Worm (Caenorhabditis elegans): ENCODE measurements around the gene ZK1236.9.

ZK1236.9 gene

ce11 chrIII:8417192-8417967 is 17.6 kb downstream of the ZK1236.9 start (continued):
- TF ChIP-seq madf-3 (GFP tag; IDR thresholded peaks at IDR 0.05) (no peak), F52B5.7 (tag; optimal IDR thresholded peaks at IDR 0.05) (no peak), cebp-1 (GFP tag; IDR thresholded peaks at IDR 0.05) (no peak; the same call in 1 of the 2 replicates), cebp-1 (tag; optimal IDR thresholded peaks at IDR 0.05) (peak; percentile 88), rec-8 (tag; optimal IDR thresholded peaks at IDR 0.05) (no peak), B0019.2 (GFP tag; conservative IDR thresholded peaks at IDR 0.05) (no peak), efl-1 (GFP tag; optimal IDR thresholded peaks at IDR 0.05) (no peak), sea-2 (GFP tag; IDR thresholded peaks at IDR 0.05) (no peak), ceh-91 (GFP tag; IDR thresholded peaks at IDR 0.05) (no peak), hmg-20 (GFP tag; IDR thresholded peaks at IDR 0.05) (no peak), lag-1 (GFP tag; IDR thresholded peaks at IDR 0.05) (no peak), dox-1 (GFP tag; IDR thresholded peaks at IDR 0.05) (peak; percentile 83), ztf-26 (tag; optimal IDR thresholded peaks at IDR 0.05) (peak; percentile 24), egrh-3 (GFP tag; IDR thresholded peaks at IDR 0.05) (no peak), somi-1 (GFP tag; optimal IDR thresholded peaks at IDR 0.05) (peak; percentile 42), F22D6.2 (tag; optimal IDR thresholded peaks at IDR 0.05) (no peak), lin-40 (tag; optimal IDR thresholded peaks at IDR 0.05) (peak; percentile 97), F57C9.4 (tag; optimal IDR thresholded peaks at IDR 0.05) (no peak), B0261.1 (tag; optimal IDR thresholded peaks at IDR 0.05) (no peak), tlf-1 (GFP tag; optimal IDR thresholded peaks at IDR 0.05) (peak; percentile 70), madf-10 (tag; optimal IDR thresholded peaks at IDR 0.05) (peak; percentile 75), tbp1 (GFP tag; optimal IDR thresholded peaks at IDR 0.05) (peak; percentile 45), him-1 (tag; optimal IDR thresholded peaks at IDR 0.05) (no peak), hrde-1 (tag; optimal IDR thresholded peaks at IDR 0.05; ENCODE audit: borderline replicate concordance) (no peak), Y56A3A.18 (GFP tag; IDR thresholded peaks at IDR 0.05) (peak; percentile 73; the same call in 1 of the 2 replicates), D2030.7 (GFP tag; IDR thresholded peaks at IDR 0.05) (no peak), F49E8.2 (tag; optimal IDR thresholded peaks at IDR 0.05; ENCODE audit: insufficient read depth) (no peak), F33H1.4 (GFP tag; IDR thresholded peaks at IDR 0.05) (no peak), snpc-4 (GFP tag; optimal IDR thresholded peaks at IDR 0.05) (peak; percentile 12), snpc-4 (tag; optimal IDR thresholded peaks at IDR 0.05) (peak in 3 of 4 experiments; percentile 35 to 67 (median 63)), Y95B8A.8 (GFP tag; IDR thresholded peaks at IDR 0.05) (no peak), lsl-1 (GFP tag; optimal IDR thresholded peaks at IDR 0.05) (no peak), Y67H2A.10 (GFP tag; conservative IDR thresholded peaks at IDR 0.05) (no peak)

- TF ChIP-seq tlf-1 (GFP tag; optimal IDR thresholded peaks at IDR 0.05) (no peak), mcd-1 (GFP tag; IDR thresholded peaks at IDR 0.05) (no peak), lin-40 (tag; optimal IDR thresholded peaks at IDR 0.05) (no peak), mes-4 (tag; optimal IDR thresholded peaks at IDR 0.05) (no peak), egrh-3 (GFP tag; IDR thresholded peaks at IDR 0.05) (no peak), F37B4.10 (GFP tag; IDR thresholded peaks at IDR 0.05) (no peak)
These were observed 18.1 kb downstream of the ZK1236.9 start for ce11 chrIII:8416871-8417191.

- no peak for TF ChIP-seq ekl-4 (GFP tag; IDR thresholded peaks at IDR 0.05)
- TF ChIP-seq F33H1.4 (GFP tag; IDR thresholded peaks at IDR 0.05): no peak
- no peak for TF ChIP-seq lir-1 (GFP tag; conservative IDR thresholded peaks at IDR 0.05)
- TF ChIP-seq ztf-22 (GFP tag; optimal IDR thresholded peaks at IDR 0.05): no peak
- TF ChIP-seq egl-18 (GFP tag; IDR thresholded peaks at IDR 0.05): no peak
- no peak for TF ChIP-seq atf-7 (tag; optimal IDR thresholded peaks at IDR 0.05)
- no peak for TF ChIP-seq zim-3 (tag; optimal IDR thresholded peaks at IDR 0.05)
- no peak for TF ChIP-seq sdz-38 (tag; optimal IDR thresholded peaks at IDR 0.05)
- no peak for TF ChIP-seq F55B11.4 (tag; optimal IDR thresholded peaks at IDR 0.05; ENCODE audit: borderline replicate concordance, insufficient read depth)
- TF ChIP-seq ZK185.1 (tag; optimal IDR thresholded peaks at IDR 0.05; ENCODE audit: poor library complexity, severe bottlenecking): no peak
- no peak for TF ChIP-seq madf-10 (tag; optimal IDR thresholded peaks at IDR 0.05)
- no peak for TF ChIP-seq Y79H2A.3 (GFP tag; conservative IDR thresholded peaks at IDR 0.05)
- no peak for TF ChIP-seq hmg-1.2 (GFP tag; IDR thresholded peaks at IDR 0.05)
These were observed 21.5 kb downstream of the ZK1236.9 start for ce11 chrIII:8413501-8413900.
